Fruit fly (Drosophila melanogaster): ENCODE data around the gene brv3.

The brv3 gene

dm6 chrX:2581793-2582503 is 42.4 kb downstream of the brv3 start (continued):
- TF ChIP-seq CG16779 (tag; optimal IDR thresholded peaks at IDR 0.05) (no peak), svp (GFP tag) (peak; percentile 61), Ets21C (GFP tag; optimal IDR thresholded peaks at IDR 0.05) (no peak), net (GFP tag; optimal IDR thresholded peaks at IDR 0.05) (no peak), CG6854 (GFP tag; optimal IDR thresholded peaks at IDR 0.05) (no peak), spab (GFP tag; optimal IDR thresholded peaks at IDR 0.05) (no peak), CG7368 (GFP tag; optimal IDR thresholded peaks at IDR 0.05) (peak; percentile 39), acj6 (GFP tag; optimal IDR thresholded peaks at IDR 0.05) (peak; percentile 1), CG4318 (GFP tag; optimal IDR thresholded peaks at IDR 0.05) (peak; percentile 15), CG6792 (GFP tag; optimal IDR thresholded peaks at IDR 0.05) (no peak), topi (GFP tag; optimal IDR thresholded peaks at IDR 0.05) (peak; percentile 19), Eip75B (GFP tag; optimal IDR thresholded peaks at IDR 0.05) (peak; percentile 26), Blimp-1 (GFP tag; optimal IDR thresholded peaks at IDR 0.05) (no peak), OdsH (GFP tag; optimal IDR thresholded peaks at IDR 0.05) (peak; percentile 45), CG6808 (GFP tag; optimal IDR thresholded peaks at IDR 0.05) (no peak), CG3032 (tag; optimal IDR thresholded peaks at IDR 0.05) (no peak), lz (GFP tag; optimal IDR thresholded peaks at IDR 0.05) (peak; percentile 15), pdm3 (GFP tag; optimal IDR thresholded peaks at IDR 0.05) (peak; percentile 41), CG6163 (GFP tag; IDR thresholded peaks at IDR 0.05) (peak; percentile 62; the same call in 2 of the 3 replicates), Eip93F (GFP tag; optimal IDR thresholded peaks at IDR 0.05) (no peak), achi (GFP tag; optimal IDR thresholded peaks at IDR 0.05) (peak; percentile 5), CG34406 (GFP tag; optimal IDR thresholded peaks at IDR 0.05) (no peak), CG9139 (GFP tag; optimal IDR thresholded peaks at IDR 0.05) (no peak), Lpt (GFP tag; optimal IDR thresholded peaks at IDR 0.05) (no peak), fkh (GFP tag; optimal IDR thresholded peaks at IDR 0.05) (no peak), Gug (GFP tag; IDR thresholded peaks at IDR 0.05) (peak; percentile 50), cyc (GFP tag; optimal IDR thresholded peaks at IDR 0.05) (peak; percentile 3), CG31627 (GFP tag; optimal IDR thresholded peaks at IDR 0.05) (no peak), CG11294 (GFP tag; IDR thresholded peaks at IDR 0.05) (peak; percentile 47), salr (GFP tag; optimal IDR thresholded peaks at IDR 0.05) (no peak), CG11902 (GFP tag; optimal IDR thresholded peaks at IDR 0.05) (no peak), fd85E (GFP tag; optimal IDR thresholded peaks at IDR 0.05) (no peak), fd59A (GFP tag; optimal IDR thresholded peaks at IDR 0.05) (no peak), Sox14 (GFP tag; optimal IDR thresholded peaks at IDR 0.05) (no peak), CG8632 (GFP tag; optimal IDR thresholded peaks at IDR 0.05) (no peak), Smox (GFP tag; optimal IDR thresholded peaks at IDR 0.05) (peak; percentile 8)

dm6 chrX:2580319-2581008 is 43.9 kb downstream of the brv3 start, which contains the start of the genes Vha36-3 and AANATL7:
Gene Vha36-3, minus strand, starts transcription at chrX:2580560.
Gene AANATL7, plus strand, starts transcription at chrX:2580958.
- no peak for TF ChIP-seq Gug (GFP tag; IDR thresholded peaks at IDR 0.05)
- TF ChIP-seq acj6 (GFP tag; optimal IDR thresholded peaks at IDR 0.05) = no peak
- TF ChIP-seq Sox14 (GFP tag; optimal IDR thresholded peaks at IDR 0.05) = no peak
- TF ChIP-seq Hr38 (GFP tag; optimal IDR thresholded peaks at IDR 0.05) = no peak
- no peak for TF ChIP-seq ss (GFP tag; optimal IDR thresholded peaks at IDR 0.05)
- TF ChIP-seq Sox15 (GFP tag; optimal IDR thresholded peaks at IDR 0.05) = no peak
- no peak for TF ChIP-seq CG8632 (GFP tag; optimal IDR thresholded peaks at IDR 0.05)
- no peak for TF ChIP-seq CG3032 (tag; optimal IDR thresholded peaks at IDR 0.05)
- no peak for TF ChIP-seq Hr4 (GFP tag; optimal IDR thresholded peaks at IDR 0.05)
- no peak for TF ChIP-seq CG4318 (GFP tag; optimal IDR thresholded peaks at IDR 0.05)
- TF ChIP-seq CG3919 (GFP tag; optimal IDR thresholded peaks at IDR 0.05) = no peak
- TF ChIP-seq vri (GFP tag; optimal IDR thresholded peaks at IDR 0.05) = no peak
- no peak for TF ChIP-seq esn (GFP tag; optimal IDR thresholded peaks at IDR 0.05)
- no peak for TF ChIP-seq dac (GFP tag; optimal IDR thresholded peaks at IDR 0.05)
